Fruit fly (Drosophila melanogaster): Measurements from ENCODE around the gene Drgx.

- TF ChIP-seq ovo (GFP tag; optimal IDR thresholded peaks at IDR 0.05) (no peak), CG33017 (tag; optimal IDR thresholded peaks at IDR 0.05) (peak; percentile 41), kay (GFP tag; ENCODE audit: borderline replicate concordance) (peak; percentile 86), cnc (optimal IDR thresholded peaks at IDR 0.05) (no peak), Mnt (GFP tag; optimal IDR thresholded peaks at IDR 0.05) (peak; percentile 79), CG7101 (tag; optimal IDR thresholded peaks at IDR 0.05) (peak; percentile 33)
Observed at dm6 chr2L:3628819-3629218, 33.7 kb upstream of the Drgx start.
